Fruit fly (Drosophila melanogaster) whole organism: ENCODE data around the gene CG42654.

Source experiments
- CG8478 ChIP-seq: fragments of >200 bp; optimal IDR thresholded peaks from 2 replicates; lab custom pipeline; 2018; ENCODE audit warnings: inconsistent platforms
- Dll ChIP-seq: fragments of >200 bp; optimal IDR thresholded peaks from 2 replicates; lab custom pipeline; 2017
- EcR ChIP-seq, 2 experiments: fragments of >200 bp; optimal IDR thresholded peaks; 2 replicates each; lab custom pipeline; 2017; ENCODE audit warnings: missing biosample characterization in 2 of 2, missing genetic modification characterization in 2 of 2, missing genetic modification reagents in 2 of 2
- pan ChIP-seq: fragments of >200 bp; optimal IDR thresholded peaks from 2 replicates; lab custom pipeline; 2017
- psq ChIP-seq: fragments of >200 bp; optimal IDR thresholded peaks from 2 replicates; lab custom pipeline; 2017
- usp ChIP-seq: fragments of >200 bp; optimal IDR thresholded peaks from 2 replicates; lab custom pipeline; 2017; ENCODE audit warnings: missing biosample characterization, missing genetic modification characterization, mixed read lengths

The CG42654 gene

DNA sequence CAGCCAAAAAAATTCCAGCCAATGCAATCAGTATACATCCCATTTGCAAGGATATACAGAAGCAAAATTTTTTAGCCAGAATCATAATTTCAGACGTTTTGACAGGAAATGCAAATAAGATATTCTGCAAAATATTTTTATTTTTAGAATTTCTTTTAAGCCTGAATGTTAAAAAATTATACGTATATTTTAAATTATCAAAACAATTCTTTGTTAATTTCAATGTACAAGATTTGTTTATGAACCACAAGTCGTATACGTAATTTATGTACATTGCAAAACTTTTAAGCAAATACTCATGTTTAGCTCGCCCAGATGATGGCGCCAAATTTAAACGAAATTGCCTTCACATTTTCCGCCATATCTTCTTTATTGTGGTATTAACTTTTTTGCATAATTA is at the start of gene CG42654:
Gene CG42654, minus strand, starts transcription at position 101 of the 400 bp plus-strand sequence.
- TF ChIP-seq CG8478 (no peak), usp (GFP tag; lab: Kevin White, UChicago) (no peak), psq (lab: Kevin White, UChicago) (no peak), EcR (GFP tag; optimal IDR thresholded peaks at IDR 0.05; lab: Kevin White, UChicago) (no peak)

DNA sequence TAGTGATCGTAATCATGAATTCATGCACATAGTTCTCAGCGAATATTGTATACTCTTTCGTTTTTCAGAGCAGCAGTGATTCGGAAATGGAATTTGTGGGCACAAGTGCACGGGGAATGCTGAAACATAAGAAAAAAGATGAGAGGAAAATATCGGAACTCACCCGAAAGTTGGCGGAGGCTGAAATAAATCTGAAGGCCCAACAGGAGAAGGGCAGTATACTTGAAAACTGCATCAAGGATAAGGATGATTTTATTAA is 48.8 kb upstream of the CG42654 start:
- TF ChIP-seq usp (GFP tag; lab: Kevin White, UChicago): no peak
- no peak for TF ChIP-seq EcR (GFP tag; optimal IDR thresholded peaks at IDR 0.05; lab: Kevin White, UChicago)
- TF ChIP-seq Dll (lab: Kevin White, UChicago): no peak
- TF ChIP-seq CG8478: no peak
- no peak for TF ChIP-seq psq (lab: Kevin White, UChicago)
- TF ChIP-seq pan (lab: Kevin White, UChicago): no peak

DNA sequence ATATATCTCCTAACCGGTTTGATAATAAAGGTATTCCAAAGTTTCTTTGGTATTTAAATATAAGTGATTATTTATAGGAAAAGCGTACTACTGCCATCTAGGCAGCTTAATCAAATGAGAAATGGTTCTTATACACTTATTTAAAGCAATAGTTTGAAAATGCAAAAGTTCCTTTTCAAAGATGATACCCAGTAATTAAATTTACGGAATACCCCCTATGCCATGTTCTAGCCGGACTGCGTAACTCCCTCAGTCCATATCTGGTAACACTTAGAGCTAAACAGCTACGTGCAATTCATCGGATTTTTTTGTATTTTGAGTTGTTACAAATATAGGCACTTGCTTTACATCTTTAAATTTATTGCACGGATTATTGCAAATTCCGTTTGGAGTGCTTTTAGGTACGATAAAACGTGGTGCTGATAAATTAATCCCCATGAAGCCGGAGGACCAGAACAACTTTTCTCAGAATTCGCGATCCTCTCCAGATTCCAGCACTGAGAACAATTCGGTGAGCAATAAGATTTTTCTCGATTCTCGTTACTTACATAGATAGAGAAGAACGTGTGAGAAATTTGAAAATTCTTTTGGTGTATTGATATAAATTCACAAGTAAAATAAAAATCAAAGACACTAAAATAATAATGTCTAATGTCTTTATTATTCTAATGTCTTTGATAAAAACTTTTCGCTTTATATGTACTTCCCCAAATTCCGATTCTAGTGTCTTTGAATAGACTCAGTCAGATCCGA is 48.3 kb upstream of the CG42654 start, which contains the start of gene CG7668:
Gene CG7668, plus strand, starts transcription at position 255 of the 753 bp plus-strand sequence.
- TF ChIP-seq CG8478 (no peak), pan (lab: Kevin White, UChicago) (peak; percentile 49)

DNA sequence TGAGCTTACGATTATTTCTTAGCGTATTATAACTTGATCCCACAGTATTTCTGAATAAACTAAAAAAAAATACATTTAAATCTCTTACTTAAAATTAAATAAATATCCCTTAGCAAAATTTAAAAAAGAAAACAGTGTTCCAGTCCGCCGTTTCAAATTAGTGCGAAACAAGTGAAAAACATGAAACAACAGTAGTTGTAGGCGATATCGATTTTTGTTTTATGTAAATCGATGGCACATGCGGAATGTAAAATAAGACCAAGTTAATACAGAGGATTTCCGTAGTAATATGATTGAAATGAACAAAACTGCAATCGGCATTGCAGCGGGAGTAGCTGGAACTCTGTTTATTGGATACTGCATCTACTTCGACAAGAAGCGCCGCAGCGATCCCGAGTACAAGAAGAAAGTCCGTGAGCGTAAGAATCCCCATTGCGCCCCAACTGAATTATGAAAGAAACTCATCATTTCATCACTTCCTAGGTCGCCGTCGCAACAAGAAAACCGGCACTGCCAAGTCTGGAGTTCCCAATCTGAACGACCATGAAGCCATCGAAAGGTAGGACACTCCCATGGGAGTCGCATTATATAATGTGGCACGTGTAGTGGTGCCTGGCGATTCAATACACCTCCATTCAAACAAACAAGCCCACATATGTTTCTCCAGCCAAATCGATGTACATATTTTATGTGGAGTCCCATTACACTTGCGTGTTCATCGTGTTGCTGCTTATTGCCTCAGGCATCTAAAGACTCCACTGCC is 46.7 kb upstream of the CG42654 start:
- no peak for TF ChIP-seq pan (lab: Kevin White, UChicago)
- no peak for TF ChIP-seq EcR (GFP tag; optimal IDR thresholded peaks at IDR 0.05; lab: Kevin White, UChicago)
- no peak for TF ChIP-seq CG8478
- TF ChIP-seq usp (GFP tag; lab: Kevin White, UChicago): no peak
- no peak for TF ChIP-seq psq (lab: Kevin White, UChicago)
- TF ChIP-seq Dll (lab: Kevin White, UChicago): no peak

DNA sequence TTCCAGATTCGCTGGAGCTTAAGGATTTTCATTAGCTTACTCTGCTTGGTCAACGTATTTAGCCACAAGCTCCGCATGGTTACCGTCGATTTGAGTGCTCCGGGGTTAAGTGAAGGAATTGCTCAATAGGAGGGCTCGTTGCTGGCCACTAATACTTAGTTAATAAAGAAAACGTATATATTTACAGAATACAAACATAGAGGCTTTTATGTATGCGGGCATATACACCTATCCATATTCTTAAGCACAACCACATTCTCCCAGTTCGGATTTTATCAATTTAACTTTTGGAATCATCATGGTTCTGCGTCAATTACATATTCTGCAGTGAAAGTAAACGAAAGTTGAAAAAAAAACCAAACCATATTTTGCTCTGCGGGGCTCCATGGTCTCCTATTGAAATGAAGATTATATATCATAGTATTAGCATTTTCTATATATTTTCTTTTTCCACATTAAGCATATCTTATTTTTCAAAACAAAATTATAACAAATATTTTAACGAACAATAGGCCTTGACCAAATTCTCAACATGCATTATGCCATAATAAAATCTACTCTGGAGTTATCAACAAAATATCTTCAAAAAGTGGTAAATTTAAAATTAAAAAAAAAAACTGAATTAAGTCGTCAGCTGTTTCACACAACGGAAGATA is 45.9 kb upstream of the CG42654 start, which contains the start of the genes Tom20 and Gabat:
Gene Tom20, plus strand, starts transcription at position 564 of the 656 bp plus-strand sequence.
Gene Gabat, minus strand, starts transcription at position 606 of the 656 bp plus-strand sequence.
- TF ChIP-seq EcR (GFP tag; optimal IDR thresholded peaks at IDR 0.05; lab: Kevin White, UChicago) (no peak), Dll (lab: Kevin White, UChicago) (no peak), CG8478 (no peak), usp (GFP tag; lab: Kevin White, UChicago) (no peak), pan (lab: Kevin White, UChicago) (no peak), psq (lab: Kevin White, UChicago) (no peak)

DNA sequence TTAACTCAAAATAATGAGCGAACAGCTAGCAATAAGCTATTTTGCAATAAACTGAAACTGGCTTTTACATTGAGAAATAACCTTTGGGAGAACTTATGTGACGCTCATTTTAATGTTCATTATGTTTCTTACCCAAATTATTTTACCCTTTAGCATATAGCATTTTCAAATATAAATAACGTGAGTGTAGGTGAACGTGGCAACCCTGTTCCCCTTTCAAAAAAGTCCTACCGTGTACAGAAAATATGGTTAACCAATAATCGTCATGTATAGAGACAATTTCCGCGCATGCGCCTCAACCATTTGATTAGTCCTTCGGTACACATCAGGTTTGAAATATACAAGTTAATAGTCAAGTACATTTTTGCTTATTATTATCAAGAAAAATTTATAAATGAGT is 39.7 kb upstream of the CG42654 start:
- TF ChIP-seq pan (lab: Kevin White, UChicago) (no peak), usp (GFP tag; lab: Kevin White, UChicago) (no peak), EcR (GFP tag; optimal IDR thresholded peaks at IDR 0.05; lab: Kevin White, UChicago) (no peak), Dll (lab: Kevin White, UChicago) (no peak), psq (lab: Kevin White, UChicago) (no peak), CG8478 (no peak)

DNA sequence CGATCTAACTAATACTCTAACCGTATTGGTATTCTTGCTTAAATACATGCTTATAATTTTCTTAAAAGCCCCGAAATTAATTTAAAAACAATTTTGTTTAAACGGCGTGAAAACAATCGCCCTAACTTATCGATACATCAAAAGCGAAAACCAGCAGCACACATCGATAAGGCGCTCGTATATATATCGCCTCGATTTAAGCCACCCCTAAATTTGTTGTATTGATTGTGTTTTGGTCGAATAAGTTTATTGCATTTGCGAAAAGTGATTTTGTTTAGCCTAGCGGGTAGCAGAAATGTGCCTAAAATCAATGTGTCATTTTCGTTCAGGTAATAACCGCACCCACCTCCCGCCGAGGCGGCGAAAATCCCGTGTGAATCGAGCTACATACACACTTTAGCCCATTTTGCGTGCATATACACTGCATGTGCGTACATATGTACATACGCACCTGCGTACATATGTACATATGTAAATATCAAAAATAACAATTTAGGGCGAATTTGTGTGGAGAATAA is 37.4 kb upstream of the CG42654 start, which contains the start of the genes CG7646 and Nca:
Gene CG7646, plus strand, starts transcription at position 174 of the 518 bp plus-strand sequence.
Gene Nca, plus strand, starts transcription at position 174 of the 518 bp plus-strand sequence.
- TF ChIP-seq pan (lab: Kevin White, UChicago) (no peak), Dll (lab: Kevin White, UChicago) (no peak), psq (lab: Kevin White, UChicago) (no peak), CG8478 (no peak), EcR (GFP tag; optimal IDR thresholded peaks at IDR 0.05; lab: Kevin White, UChicago) (no peak), usp (GFP tag; lab: Kevin White, UChicago) (no peak)

DNA sequence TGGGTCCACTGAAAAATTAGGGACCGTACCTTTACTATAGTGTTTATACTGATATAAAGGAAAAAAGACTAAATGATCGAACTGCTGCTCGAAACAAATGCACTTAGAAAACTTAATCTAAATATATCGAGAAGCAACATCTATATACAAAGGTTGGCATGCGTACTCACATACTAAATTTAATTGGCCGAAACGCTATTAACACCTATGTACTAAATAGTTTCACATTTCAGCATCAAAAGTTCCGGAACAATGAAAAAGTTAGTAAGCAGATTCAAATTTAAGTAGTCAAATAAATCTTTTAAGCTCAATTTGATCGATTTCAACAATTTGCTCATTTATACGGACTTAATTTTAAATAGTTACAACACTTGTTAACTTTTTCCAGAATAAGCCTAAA is 36.8 kb upstream of the CG42654 start, which contains the start of gene fln:
Gene fln, minus strand, starts transcription at position 101 of the 400 bp plus-strand sequence.
- TF ChIP-seq psq (lab: Kevin White, UChicago) (no peak), CG8478 (no peak)

DNA sequence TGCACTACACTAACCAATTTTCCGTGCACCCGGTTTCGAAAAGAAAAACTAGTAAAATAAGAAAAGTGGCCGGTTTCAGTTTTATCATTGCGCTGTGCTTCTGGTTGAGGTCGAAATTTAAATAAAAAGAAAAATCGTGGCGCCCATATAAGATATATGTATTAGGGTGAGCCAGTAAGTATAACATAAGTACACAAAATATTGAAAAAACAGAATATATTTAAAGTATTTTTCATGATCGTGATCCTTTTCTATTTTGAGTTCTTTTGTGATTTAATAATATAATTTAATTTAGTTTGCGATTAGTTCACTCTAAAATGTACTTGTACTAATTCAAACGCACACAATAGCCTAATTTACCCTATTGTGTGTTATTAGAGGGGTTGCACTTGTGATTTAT is 34.6 kb upstream of the CG42654 start, which contains the start of gene Csas:
Gene Csas, minus strand, starts transcription at position 101 of the 400 bp plus-strand sequence.
- no peak for TF ChIP-seq EcR (GFP tag; optimal IDR thresholded peaks at IDR 0.05; lab: Kevin White, UChicago)
- TF ChIP-seq CG8478: no peak
- no peak for TF ChIP-seq pan (lab: Kevin White, UChicago)
- no peak for TF ChIP-seq Dll (lab: Kevin White, UChicago)
- no peak for TF ChIP-seq usp (GFP tag; lab: Kevin White, UChicago)

DNA sequence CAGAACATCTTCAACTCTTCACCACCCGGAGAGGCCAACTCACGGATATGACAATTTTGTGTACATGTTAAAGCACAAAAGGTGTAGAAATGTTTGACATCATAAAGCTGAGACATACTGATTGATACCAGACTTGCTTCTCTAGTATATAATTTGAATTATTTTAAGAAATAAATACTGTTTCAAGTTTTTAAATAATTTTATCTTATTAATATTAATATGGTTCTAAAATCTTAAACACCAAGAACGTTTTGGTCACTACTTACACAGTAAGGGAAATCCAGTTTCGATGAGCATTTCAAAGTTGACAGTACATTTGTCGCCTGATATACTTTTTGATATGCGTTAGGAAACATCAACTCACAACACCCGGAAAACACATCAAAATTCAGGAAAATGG is 31.4 kb upstream of the CG42654 start, which contains the start of the genes hale and schuy:
Gene hale, minus strand, starts transcription at position 101 of the 400 bp plus-strand sequence.
Gene schuy, plus strand, starts transcription at position 326 of the 400 bp plus-strand sequence.
- TF ChIP-seq psq (lab: Kevin White, UChicago): no peak
- TF ChIP-seq pan (lab: Kevin White, UChicago): no peak
- no peak for TF ChIP-seq Dll (lab: Kevin White, UChicago)
- TF ChIP-seq CG8478: no peak
- TF ChIP-seq EcR (GFP tag; optimal IDR thresholded peaks at IDR 0.05; lab: Kevin White, UChicago): no peak
- no peak for TF ChIP-seq usp (GFP tag; lab: Kevin White, UChicago)

DNA sequence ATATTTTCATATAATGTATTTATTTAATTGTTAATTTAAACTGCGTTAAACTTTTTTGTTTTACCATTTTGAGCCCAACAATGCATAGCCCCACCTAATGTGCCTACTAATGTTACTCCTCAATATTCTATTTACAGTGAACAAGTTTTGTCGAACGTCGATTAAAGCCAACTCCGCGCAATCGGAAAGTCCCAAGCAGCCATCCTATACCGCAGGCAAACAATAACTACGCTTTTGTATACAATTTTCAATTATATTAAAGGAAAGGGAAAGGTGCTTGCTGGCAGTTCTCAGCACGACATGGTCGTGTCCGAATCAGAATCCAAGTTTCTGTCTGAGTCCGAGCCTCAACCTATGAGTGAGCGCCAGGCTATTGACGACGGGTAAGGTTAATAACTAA is 27.1 kb upstream of the CG42654 start, which contains the start of gene CG17732:
Gene CG17732, plus strand, starts transcription at position 301 of the 400 bp plus-strand sequence.
- TF ChIP-seq EcR (GFP tag; optimal IDR thresholded peaks at IDR 0.05; lab: Kevin White, UChicago): no peak
- TF ChIP-seq CG8478: no peak
- TF ChIP-seq Dll (lab: Kevin White, UChicago): no peak
- no peak for TF ChIP-seq usp (GFP tag; lab: Kevin White, UChicago)
- no peak for TF ChIP-seq psq (lab: Kevin White, UChicago)
